Fruit fly (Drosophila melanogaster): ENCODE results near the gene Dyro.
A peak's percentile ranks its signal among the peaks of the same experiment; 100 is the strongest.

Gene Dyro

DNA sequence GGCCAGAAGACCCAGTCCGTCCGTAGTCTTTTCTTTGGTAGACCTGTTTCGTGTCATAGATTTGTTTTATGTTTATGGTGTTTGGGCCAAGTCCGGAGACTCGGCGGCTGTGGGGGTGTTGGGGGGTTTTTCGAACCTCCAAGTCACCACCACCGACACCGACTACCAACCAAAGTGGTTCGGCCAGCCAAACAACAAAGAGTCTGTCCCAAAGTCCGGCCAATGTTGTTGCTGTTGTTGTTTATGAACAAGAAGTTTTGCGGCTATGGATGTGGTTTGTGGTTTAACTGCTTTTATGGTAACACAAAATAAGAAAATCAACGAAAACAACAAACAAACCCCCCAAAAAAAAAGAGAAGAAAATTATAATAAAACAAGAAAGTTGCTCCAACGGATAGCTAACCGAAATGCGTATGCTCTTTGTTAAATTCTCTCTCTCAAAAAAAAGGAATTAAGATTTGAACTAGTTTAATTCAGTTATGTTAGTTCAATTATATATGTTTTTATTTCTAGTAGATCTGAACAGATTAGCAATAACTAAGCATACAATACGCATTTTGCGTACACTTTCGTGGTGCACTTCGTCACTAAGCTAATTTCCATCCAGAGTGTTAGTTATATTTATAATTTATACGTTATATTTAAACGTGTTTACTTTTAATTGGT lies 32.4 kb upstream of the Dyro start (continued):
- TF ChIP-seq Stat92E (GFP tag; optimal IDR thresholded peaks at IDR 0.05) = no peak
- peak; percentile 45; the same call in 1 of the 3 replicates for TF ChIP-seq CG11695 (GFP tag; IDR thresholded peaks at IDR 0.05)
- 0 out of 2 replicates have a peak, but pooled peaks have one; percentile 11 for TF ChIP-seq CG31224 (GFP tag; IDR thresholded peaks at IDR 0.05)
- no peak for TF ChIP-seq Atf-2 (GFP tag; optimal IDR thresholded peaks at IDR 0.05)
- no peak for TF ChIP-seq CG15479 (GFP tag; optimal IDR thresholded peaks at IDR 0.05)
- TF ChIP-seq dmrt99B (tag; optimal IDR thresholded peaks at IDR 0.05) = peak; percentile 57
- peak; percentile 36 for TF ChIP-seq CG9727 (GFP tag; optimal IDR thresholded peaks at IDR 0.05)
- peak; percentile 24 for TF ChIP-seq CG4820 (GFP tag; optimal IDR thresholded peaks at IDR 0.05)
- no peak for TF ChIP-seq CG8089 (GFP tag; optimal IDR thresholded peaks at IDR 0.05)
- TF ChIP-seq repo (GFP tag; optimal IDR thresholded peaks at IDR 0.05) = no peak
- TF ChIP-seq CG32772 (GFP tag; IDR thresholded peaks at IDR 0.05) = 0 out of 2 replicates have a peak, but pooled peaks have one; percentile 45
- TF ChIP-seq Ets97D (GFP tag; optimal IDR thresholded peaks at IDR 0.05) = no peak
- TF ChIP-seq E2f1 (GFP tag; IDR thresholded peaks at IDR 0.05) = peak; percentile 53; the same call in 1 of the 2 replicates
- no peak for TF ChIP-seq croc (GFP tag; conservative IDR thresholded peaks at IDR 0.05)
- TF ChIP-seq Taf1 (GFP tag; IDR thresholded peaks at IDR 0.05) = 0 out of 2 replicates have a peak, but pooled peaks have one; percentile 35
- TF ChIP-seq danr (GFP tag; IDR thresholded peaks at IDR 0.05) = peak; percentile 55; the same call in 1 of the 2 replicates
- TF ChIP-seq luna (GFP tag; optimal IDR thresholded peaks at IDR 0.05) = no peak
- no peak for TF ChIP-seq zen (tag; optimal IDR thresholded peaks at IDR 0.05)
- peak; percentile 16 for TF ChIP-seq CG8924 (tag; optimal IDR thresholded peaks at IDR 0.05)
- TF ChIP-seq CG13287 (GFP tag; IDR thresholded peaks at IDR 0.05; ENCODE audit: partially characterized antibody) = peak; percentile 14; the same call in 1 of the 2 replicates
- TF ChIP-seq CG2120 (GFP tag; optimal IDR thresholded peaks at IDR 0.05) = peak; percentile 10
- TF ChIP-seq CG3726 (GFP tag; IDR thresholded peaks at IDR 0.05) = no peak
- TF ChIP-seq CG11504 (tag; optimal IDR thresholded peaks at IDR 0.05) = peak; percentile 63
- no peak for TF ChIP-seq CG8290 (GFP tag; optimal IDR thresholded peaks at IDR 0.05)
- TF ChIP-seq CG8290 (tag; optimal IDR thresholded peaks at IDR 0.05) = peak in 1 of 2 experiments; percentile 67
- peak; percentile 14 for TF ChIP-seq CG15514 (GFP tag; optimal IDR thresholded peaks at IDR 0.05)
- TF ChIP-seq zf30C (GFP tag; optimal IDR thresholded peaks at IDR 0.05) = no peak
- TF ChIP-seq CG14441 (GFP tag; IDR thresholded peaks at IDR 0.05) = no peak
- no peak for TF ChIP-seq CG3838 (GFP tag; optimal IDR thresholded peaks at IDR 0.05)
- TF ChIP-seq abd-A (tag; optimal IDR thresholded peaks at IDR 0.05) = peak; percentile 94
- TF ChIP-seq CG15269 (tag; optimal IDR thresholded peaks at IDR 0.05) = peak; percentile 43
- 0 out of 2 replicates have a peak, but pooled peaks have one; percentile 21 for TF ChIP-seq sim (GFP tag; IDR thresholded peaks at IDR 0.05)
- TF ChIP-seq sisA (GFP tag; IDR thresholded peaks at IDR 0.05) = peak; percentile 53
- peak; percentile 52 for TF ChIP-seq nmo (GFP tag; optimal IDR thresholded peaks at IDR 0.05)
- peak; percentile 17; the same call in 1 of the 2 replicates for TF ChIP-seq CG10366 (GFP tag; IDR thresholded peaks at IDR 0.05)
- TF ChIP-seq CG2712 (tag; optimal IDR thresholded peaks at IDR 0.05) = peak; percentile 69
- TF ChIP-seq mirr (GFP tag; optimal IDR thresholded peaks at IDR 0.05) = peak; percentile 50
- no peak for TF ChIP-seq CG10321 (GFP tag; IDR thresholded peaks at IDR 0.05)
- no peak for TF ChIP-seq Six4 (GFP tag; optimal IDR thresholded peaks at IDR 0.05)
- TF ChIP-seq CG1233 (GFP tag; optimal IDR thresholded peaks at IDR 0.05) = peak; percentile 9
- no peak for TF ChIP-seq slou (GFP tag; optimal IDR thresholded peaks at IDR 0.05)
- peak; percentile 1 for TF ChIP-seq CG17359 (tag; optimal IDR thresholded peaks at IDR 0.05)
- no peak for TF ChIP-seq ERR (GFP tag; optimal IDR thresholded peaks at IDR 0.05)
- no peak for TF ChIP-seq ranshi (GFP tag; IDR thresholded peaks at IDR 0.05)
- peak; percentile 74 for TF ChIP-seq crol (GFP tag; IDR thresholded peaks at IDR 0.05)
- peak; percentile 62 for TF ChIP-seq vvl (GFP tag; IDR thresholded peaks at IDR 0.05)
- no peak for TF ChIP-seq unpg (GFP tag; optimal IDR thresholded peaks at IDR 0.05)
- TF ChIP-seq ci (GFP tag; IDR thresholded peaks at IDR 0.05) = 0 out of 3 replicates have a peak, but pooled peaks have one; percentile 36
- peak; percentile 37 for TF ChIP-seq CG6254 (GFP tag; optimal IDR thresholded peaks at IDR 0.05)
- TF ChIP-seq CG10543 (GFP tag; optimal IDR thresholded peaks at IDR 0.05) = peak; percentile 68

All from whole organism, embryonic.